Worm (Caenorhabditis elegans) whole organism, L1 larva: ENCODE measurements around the gene odr-1.

Source experiments
- C34B4.2 ChIP-seq: sonication (generic microtip); optimal IDR thresholded peaks from 2 replicates; lab custom pipeline; 2017; ENCODE audit warnings: mild to moderate bottlenecking, missing genetic modification characterization, missing compliant biosample characterization
- blmp-1 ChIP-seq: fragments of 150-350 bp; optimal IDR thresholded peaks from 2 replicates; lab custom pipeline; 2014; ENCODE audit warnings: missing biosample characterization, missing genetic modification characterization
- ceh-63 ChIP-seq: fragments of 200-800 bp; sonication (Bioruptor generic); optimal IDR thresholded peaks from 2 replicates; lab custom pipeline; 2018; ENCODE audit warnings: mild to moderate bottlenecking, missing genetic modification characterization, missing compliant biosample characterization
- ceh-8 ChIP-seq: fragments of 200-800 bp; sonication (Bioruptor generic); optimal IDR thresholded peaks from 2 replicates; lab custom pipeline; 2018; ENCODE audit warnings: mild to moderate bottlenecking, missing genetic modification characterization, moderate library complexity, missing compliant biosample characterization
- ceh-82 ChIP-seq, 3 experiments: fragments of 150-350 bp in 1 of 3; sonication (generic microtip) in 2 of 3; optimal IDR thresholded peaks; 2 replicates each; lab custom pipeline; 2014 to 2017; ENCODE audit warnings: missing biosample characterization in 3 of 3, missing genetic modification characterization in 3 of 3
- ceh-90 ChIP-seq: sonication (generic microtip); optimal IDR thresholded peaks from 2 replicates; lab custom pipeline; 2016; ENCODE audit warnings: missing genetic modification characterization, missing compliant biosample characterization
- ces-1 ChIP-seq: fragments of 150-350 bp; optimal IDR thresholded peaks from 2 replicates; lab custom pipeline; 2014; ENCODE audit warnings: missing biosample characterization, missing genetic modification reagents, missing genetic modification characterization
- dpl-1 ChIP-seq, 3 experiments: fragments of 150-350 bp in 2 of 3; sonication (generic microtip) in 1 of 3; optimal IDR thresholded peaks; 2 replicates each; lab custom pipeline; 2014 to 2017; ENCODE audit warnings: missing biosample characterization in 3 of 3, missing genetic modification characterization in 3 of 3, missing genetic modification reagents in 3 of 3
- dsc-1 ChIP-seq: sonication (generic microtip); optimal IDR thresholded peaks from 2 replicates; lab custom pipeline; 2016; ENCODE audit warnings: mild to moderate bottlenecking, missing genetic modification characterization, missing compliant biosample characterization
- efl-1 ChIP-seq, 4 experiments: fragments of 150-350 bp; optimal IDR thresholded peaks in 3 of 4; peaks in 1 of 4; 1 replicate in 1 of 4; 2 replicates in 3 of 4; lab custom pipeline; 2014; ENCODE audit warnings: missing biosample characterization in 2 of 4, missing genetic modification characterization in 2 of 4, missing genetic modification reagents in 2 of 4
- ets-5 ChIP-seq: fragments of 200-800 bp; sonication (Bioruptor generic); IDR thresholded peaks from 2 replicates; pipeline ENCODE4 v1.3.6; 2022; ENCODE audit warnings: missing genetic modification characterization, missing compliant biosample characterization
- fkh-10 ChIP-seq: sonication (generic microtip); optimal IDR thresholded peaks from 2 replicates; lab custom pipeline; 2017; ENCODE audit warnings: missing biosample characterization, missing genetic modification reagents, missing genetic modification characterization
- fkh-4 ChIP-seq: sonication (generic microtip); optimal IDR thresholded peaks from 2 replicates; lab custom pipeline; 2016; ENCODE audit warnings: missing compliant biosample characterization, missing genetic modification characterization, borderline replicate concordance
- fkh-8 ChIP-seq: sonication (generic microtip); optimal IDR thresholded peaks from 2 replicates; lab custom pipeline; 2016; ENCODE audit warnings: mild to moderate bottlenecking, missing genetic modification characterization, missing compliant biosample characterization
- grh-1 ChIP-seq: fragments of 200-800 bp; sonication (Bioruptor generic); IDR thresholded peaks from 2 replicates; pipeline ENCODE4 v1.3.6; 2022; ENCODE audit warnings: missing genetic modification reagents, missing genetic modification characterization, missing compliant biosample characterization
- hlh-17 ChIP-seq: fragments of 200-800 bp; sonication (Bioruptor generic); optimal IDR thresholded peaks from 2 replicates; lab custom pipeline; 2018; ENCODE audit warnings: missing genetic modification characterization, mild to moderate bottlenecking, missing compliant biosample characterization, moderate library complexity, borderline replicate concordance
- irx-1 ChIP-seq: sonication (generic microtip); optimal IDR thresholded peaks from 2 replicates; lab custom pipeline; 2016; ENCODE audit warnings: missing genetic modification characterization, missing compliant biosample characterization
- lin-14 ChIP-seq: fragments of 200-800 bp; sonication (Bioruptor generic); optimal IDR thresholded peaks from 2 replicates; lab custom pipeline; 2018; ENCODE audit warnings: mild to moderate bottlenecking, missing genetic modification characterization, moderate library complexity, missing compliant biosample characterization
- lin-35 ChIP-seq, 2 experiments: fragments of 150-350 bp; optimal IDR thresholded peaks; 2 replicates each; lab custom pipeline; 2014; ENCODE audit warnings: missing biosample characterization in 2 of 2, missing genetic modification characterization in 2 of 2, missing genetic modification reagents in 2 of 2
- mep-1 ChIP-seq: fragments of 150-350 bp; optimal IDR thresholded peaks from 2 replicates; lab custom pipeline; 2014; ENCODE audit warnings: missing biosample characterization, missing genetic modification characterization
- nhr-11 ChIP-seq: fragments of 150-350 bp; optimal IDR thresholded peaks from 2 replicates; lab custom pipeline; 2014; ENCODE audit warnings: missing biosample characterization, missing genetic modification characterization
- nhr-12 ChIP-seq: sonication (generic microtip); optimal IDR thresholded peaks from 2 replicates; lab custom pipeline; 2017; ENCODE audit warnings: missing biosample characterization, missing genetic modification characterization
- nhr-20 ChIP-seq: sonication (generic microtip); optimal IDR thresholded peaks from 2 replicates; lab custom pipeline; 2016; ENCODE audit warnings: mild to moderate bottlenecking, missing genetic modification characterization, missing compliant biosample characterization
- nhr-28 ChIP-seq: fragments of 150-350 bp; optimal IDR thresholded peaks from 2 replicates; lab custom pipeline; 2014; ENCODE audit warnings: missing biosample characterization, missing genetic modification characterization
- nhr-47 ChIP-seq: sonication (generic microtip); optimal IDR thresholded peaks from 2 replicates; lab custom pipeline; 2016; ENCODE audit warnings: mild to moderate bottlenecking, missing genetic modification characterization, moderate library complexity, missing compliant biosample characterization
- nhr-71 ChIP-seq: sonication (generic microtip); optimal IDR thresholded peaks from 2 replicates; lab custom pipeline; 2016; ENCODE audit warnings: mild to moderate bottlenecking, missing genetic modification characterization, moderate library complexity, missing compliant biosample characterization
- nhr-85 ChIP-seq: sonication (generic microtip); peaks from one replicate; lab custom pipeline; 2016; ENCODE audit warnings: missing genetic modification characterization, inconsistent platforms, missing compliant biosample characterization
- pag-3 ChIP-seq: sonication (generic microtip); optimal IDR thresholded peaks from 2 replicates; lab custom pipeline; 2017; ENCODE audit warnings: missing genetic modification characterization, mild to moderate bottlenecking, missing compliant biosample characterization, antibody characterized with exemption, borderline replicate concordance; ENCODE audit not compliant: insufficient read depth
- pax-3 ChIP-seq: fragments of 200-800 bp; sonication (Bioruptor generic); optimal IDR thresholded peaks from 2 replicates; lab custom pipeline; 2018; ENCODE audit warnings: mild to moderate bottlenecking, missing genetic modification characterization, moderate library complexity, missing compliant biosample characterization
- snu-23 ChIP-seq: sonication (generic microtip); optimal IDR thresholded peaks from 2 replicates; lab custom pipeline; 2016; ENCODE audit warnings: missing genetic modification characterization, missing compliant biosample characterization
- sox-4 ChIP-seq: sonication (generic microtip); optimal IDR thresholded peaks from 2 replicates; lab custom pipeline; 2016; ENCODE audit warnings: missing genetic modification characterization, missing compliant biosample characterization
- tlp-1 ChIP-seq: fragments of 150-350 bp; optimal IDR thresholded peaks from 2 replicates; lab custom pipeline; 2014; ENCODE audit warnings: missing biosample characterization, missing genetic modification characterization
- xbp-1 ChIP-seq: sonication (generic microtip); optimal IDR thresholded peaks from 2 replicates; lab custom pipeline; 2016; ENCODE audit warnings: missing genetic modification characterization, missing compliant biosample characterization
- zag-1 ChIP-seq: fragments of 150-350 bp; optimal IDR thresholded peaks from 2 replicates; lab custom pipeline; 2014; ENCODE audit warnings: missing biosample characterization, missing genetic modification characterization
- ztf-4 ChIP-seq: fragments of 150-350 bp; optimal IDR thresholded peaks from 2 replicates; lab custom pipeline; 2014; ENCODE audit warnings: missing biosample characterization, missing genetic modification characterization

Gene odr-1

DNA sequence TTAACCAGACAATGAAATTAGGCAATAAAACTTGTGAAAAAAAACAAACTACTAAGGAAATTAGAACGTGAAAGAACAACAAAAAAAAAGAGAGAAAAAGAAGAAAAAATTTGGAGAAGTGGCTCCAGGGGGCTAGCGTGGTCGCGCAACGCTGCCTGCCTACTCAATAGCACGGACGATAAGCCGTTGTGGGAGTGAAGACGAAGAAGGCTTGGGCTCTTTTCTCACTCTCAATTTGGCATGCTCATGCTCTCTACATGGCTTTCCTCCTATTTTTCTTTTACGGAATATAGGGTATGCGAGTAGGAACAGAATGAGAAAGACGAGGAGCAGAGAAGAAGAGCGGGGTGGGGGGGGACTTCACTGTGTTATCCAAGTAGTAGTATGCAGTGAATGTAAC, 48.5 kb downstream of the odr-1 start (continued):
- TF ChIP-seq lin-35 (GFP tag; optimal IDR thresholded peaks at IDR 0.05; lab: Kevin White, UChicago) (peak in 1 of 2 experiments; percentile 5), ceh-82 (tag; optimal IDR thresholded peaks at IDR 0.05; lab: Kevin White, UChicago) (peak in 2 of 3 experiments; percentile 54 to 75), nhr-11 (tag; lab: Kevin White, UChicago) (no peak), tlp-1 (tag; lab: Kevin White, UChicago) (no peak), mep-1 (tag; lab: Kevin White, UChicago) (peak; percentile 23), dpl-1 (GFP tag; optimal IDR thresholded peaks at IDR 0.05; lab: Kevin White, UChicago) (no peak), grh-1 (GFP tag; lab: Robert Waterston, UW) (no peak), zag-1 (tag; lab: Kevin White, UChicago) (no peak), hlh-17 (no peak), nhr-28 (tag; lab: Kevin White, UChicago) (no peak), snu-23 (peak; percentile 18), ces-1 (no peak), ztf-4 (tag; lab: Kevin White, UChicago) (no peak), nhr-71 (tag; lab: Kevin White, UChicago) (peak; percentile 46), ceh-90 (no peak), blmp-1 (tag; lab: Kevin White, UChicago) (no peak)

DNA sequence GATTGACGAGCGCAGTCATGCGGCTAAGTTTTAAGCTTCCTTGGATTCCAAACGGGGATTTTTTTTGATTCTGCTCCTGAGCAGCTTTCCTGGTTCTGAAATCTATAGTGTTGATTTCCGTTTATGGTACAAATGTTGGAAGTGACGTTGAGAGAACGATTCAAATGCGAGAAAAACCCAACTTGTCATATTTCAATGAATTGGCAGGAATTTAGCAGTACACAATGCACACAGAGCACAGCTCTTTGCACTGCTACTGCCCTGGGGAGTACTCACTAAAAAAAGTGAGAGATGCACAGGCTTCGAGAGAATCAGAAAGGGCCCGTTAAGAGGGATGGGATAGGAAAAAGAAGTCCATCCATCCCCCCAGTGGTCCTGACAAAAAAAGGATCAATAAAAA, 50.2 kb downstream of the odr-1 start, which contains the start of gene sad-1:
sad-1 (minus strand) TSS at position 101 of the 400 bp plus-strand sequence.
- TF ChIP-seq lin-14 (GFP tag; lab: Kevin White, UChicago) (peak; percentile 38), fkh-8 (tag; lab: Kevin White, UChicago) (no peak), ceh-63 (GFP tag; lab: Kevin White, UChicago) (no peak)

DNA sequence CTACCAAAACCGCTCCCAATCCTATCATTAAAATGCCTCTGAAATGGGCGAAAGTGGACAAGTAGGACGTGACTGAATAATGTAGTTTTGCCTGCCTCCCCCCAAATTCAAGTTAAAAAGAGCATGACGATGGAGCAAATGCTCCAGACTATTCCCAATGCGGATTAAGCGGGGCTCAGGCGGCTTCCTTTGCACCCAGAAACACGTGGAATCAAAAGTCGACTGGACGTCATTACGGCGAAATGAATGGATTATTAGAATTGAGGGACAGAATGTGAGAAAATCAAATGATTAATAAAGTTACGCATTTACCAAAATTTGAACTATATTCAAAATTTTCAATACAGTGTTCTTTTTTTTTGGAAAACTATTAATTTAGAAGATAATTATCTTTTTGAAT, 50.9 kb downstream of the odr-1 start:
- TF ChIP-seq sox-4: peak; percentile 10
- TF ChIP-seq pax-3 (tag; lab: Kevin White, UChicago): peak; percentile 27
- TF ChIP-seq efl-1 (optimal IDR thresholded peaks at IDR 0.05; lab: Kevin White, UChicago): no peak
- no peak for TF ChIP-seq efl-1 (GFP tag; optimal IDR thresholded peaks at IDR 0.05 in 1 of 2; lab: Kevin White, UChicago)
- peak; percentile 47 for TF ChIP-seq lin-14 (GFP tag; lab: Kevin White, UChicago)
- TF ChIP-seq fkh-8 (tag; lab: Kevin White, UChicago): peak; percentile 79
- TF ChIP-seq fkh-4 (tag; lab: Kevin White, UChicago): no peak
- TF ChIP-seq irx-1: no peak
- peak; percentile 5 for TF ChIP-seq ceh-8 (GFP tag; lab: Kevin White, UChicago)
- TF ChIP-seq dsc-1: peak; percentile 81
- peak; percentile 46 for TF ChIP-seq nhr-71 (tag; lab: Kevin White, UChicago)
- TF ChIP-seq xbp-1 (tag; lab: Kevin White, UChicago): no peak
- peak; percentile 39 for TF ChIP-seq nhr-47 (tag; lab: Kevin White, UChicago)
- TF ChIP-seq C34B4.2 (tag; lab: Kevin White, UChicago): no peak

DNA sequence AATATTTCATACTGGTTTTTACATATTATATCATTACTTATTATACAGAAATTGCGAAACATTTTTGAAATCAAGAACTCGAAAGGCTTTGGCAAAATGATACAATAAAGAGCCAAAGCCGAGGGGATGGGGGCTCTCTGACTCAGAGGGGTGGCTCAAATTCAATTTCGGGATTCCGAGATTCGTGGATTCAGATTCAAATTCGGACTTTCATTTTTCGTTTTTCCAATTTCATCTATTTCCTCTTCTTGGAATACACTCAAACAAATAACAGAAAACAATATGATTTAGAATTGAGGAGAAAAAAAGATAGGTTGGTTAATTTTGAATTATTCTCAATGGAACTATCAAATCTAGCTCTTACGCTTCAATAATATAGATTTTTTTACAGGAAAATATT, 51.7 kb downstream of the odr-1 start:
- no peak for TF ChIP-seq nhr-12 (tag; lab: Kevin White, UChicago)
- TF ChIP-seq nhr-85: peak; percentile 31
- peak; percentile 77 for TF ChIP-seq fkh-10 (GFP tag; lab: Kevin White, UChicago)
- TF ChIP-seq pag-3 (tag; lab: Kevin White, UChicago): no peak
- TF ChIP-seq ets-5 (GFP tag; lab: Robert Waterston, UW): no peak
- peak; percentile 41 for TF ChIP-seq lin-14 (GFP tag; lab: Kevin White, UChicago)
- TF ChIP-seq nhr-20: no peak
